Fruit fly (Drosophila melanogaster) whole organism, embryonic: Measurements from ENCODE around the gene CG13920.

ENCODE experiments used
- CG10366 ChIP-seq: fragments of 200-800 bp; sonication (Bioruptor generic); IDR thresholded peaks from 2 replicates; pipeline ENCODE4 v1.3.6; 2022; ENCODE audit warnings: missing biosample characterization, missing genetic modification characterization
- CG11696 ChIP-seq: fragments of 200-800 bp; sonication (Bioruptor generic); IDR thresholded peaks from 2 replicates; pipeline ENCODE4 v1.3.6; 2022; ENCODE audit warnings: missing biosample characterization, missing genetic modification characterization
- CG11723 ChIP-seq: fragments of 200-800 bp; sonication (Bioruptor generic); optimal IDR thresholded peaks from 2 replicates; lab custom pipeline; 2017; ENCODE audit warnings: missing biosample characterization, mild to moderate bottlenecking, missing genetic modification characterization
- CG12769 ChIP-seq: fragments of 200-800 bp; sonication (Bioruptor generic); optimal IDR thresholded peaks from 2 replicates; lab custom pipeline; 2019; ENCODE audit warnings: missing biosample characterization, mild to moderate bottlenecking, missing genetic modification characterization, moderate library complexity
- CG13424 ChIP-seq: fragments of 200-800 bp; sonication (Bioruptor generic); optimal IDR thresholded peaks from 2 replicates; lab custom pipeline; 2019; ENCODE audit warnings: missing biosample characterization, mild to moderate bottlenecking, missing genetic modification characterization, moderate library complexity
- CG15073 ChIP-seq: fragments of 200-800 bp; sonication (Bioruptor generic); optimal IDR thresholded peaks from 2 replicates; lab custom pipeline; 2016; ENCODE audit warnings: missing biosample characterization, missing genetic modification characterization
- CG17186 ChIP-seq: fragments of 200-800 bp; sonication (Bioruptor generic); optimal IDR thresholded peaks from 3 replicates; lab custom pipeline; 2017; ENCODE audit warnings: missing biosample characterization, missing genetic modification reagents, missing genetic modification characterization
- CG17568 ChIP-seq: fragments of 200-800 bp; sonication (Bioruptor generic); optimal IDR thresholded peaks from 2 replicates; lab custom pipeline; 2018; ENCODE audit warnings: missing biosample characterization, mild to moderate bottlenecking, missing genetic modification characterization, moderate library complexity
- CG3065 ChIP-seq: fragments of 200-800 bp; sonication (Bioruptor generic); optimal IDR thresholded peaks from 2 replicates; lab custom pipeline; 2016; ENCODE audit warnings: missing biosample characterization, missing genetic modification characterization
- CG31365 ChIP-seq: fragments of 200-800 bp; sonication (Bioruptor generic); optimal IDR thresholded peaks from 2 replicates; lab custom pipeline; 2018; ENCODE audit warnings: missing biosample characterization, mild to moderate bottlenecking, missing genetic modification characterization
- CG34422 ChIP-seq: fragments of 200-800 bp; sonication (Bioruptor generic); IDR thresholded peaks from 3 replicates; pipeline ENCODE4 v1.3.6; 2022; ENCODE audit warnings: missing biosample characterization, missing genetic modification characterization
- CG7839 ChIP-seq: fragments of 200-800 bp; sonication (Bioruptor generic); optimal IDR thresholded peaks from 3 replicates; lab custom pipeline; 2018; ENCODE audit warnings: missing biosample characterization, mild to moderate bottlenecking, missing genetic modification characterization, moderate library complexity
- CG9932 ChIP-seq: fragments of 200-800 bp; sonication (Bioruptor generic); IDR thresholded peaks from 2 replicates; pipeline ENCODE4 v1.3.6; 2022; ENCODE audit warnings: missing biosample characterization, missing genetic modification characterization
- D ChIP-seq, 2 experiments: fragments of 200-800 bp in 1 of 2; fragments of >200 bp in 1 of 2; sonication (Bioruptor generic) in 1 of 2; optimal IDR thresholded peaks; 2 replicates in 1 of 2; 3 replicates in 1 of 2; lab custom pipeline; 2017; ENCODE audit warnings: mild to moderate bottlenecking in 1 of 2, missing biosample characterization in 1 of 2, missing genetic modification characterization in 1 of 2, missing genetic modification reagents in 1 of 2
- Dref ChIP-seq: fragments of 200-800 bp; sonication (Bioruptor generic); IDR thresholded peaks from 2 replicates; pipeline ENCODE4 v1.3.6; 2022; ENCODE audit warnings: missing biosample characterization, missing genetic modification characterization
- Elba2 ChIP-seq: fragments of 200-800 bp; sonication (Bioruptor generic); optimal IDR thresholded peaks from 3 replicates; lab custom pipeline; 2016; ENCODE audit warnings: missing biosample characterization, missing genetic modification characterization
- Ets97D ChIP-seq: fragments of 200-800 bp; sonication (Bioruptor generic); optimal IDR thresholded peaks from 3 replicates; lab custom pipeline; 2016; ENCODE audit warnings: missing biosample characterization, missing genetic modification characterization
- Gsc ChIP-seq: fragments of 200-800 bp; sonication (Bioruptor generic); IDR thresholded peaks from 2 replicates; pipeline ENCODE4 v1.3.6; 2022; ENCODE audit warnings: missing biosample characterization, missing genetic modification characterization
- HHEX ChIP-seq: fragments of 200-800 bp; sonication (Bioruptor generic); optimal IDR thresholded peaks from 3 replicates; lab custom pipeline; 2017; ENCODE audit warnings: missing biosample characterization, mild to moderate bottlenecking, missing genetic modification characterization, missing genetic modification reagents
- Lim3 ChIP-seq: fragments of 200-800 bp; sonication (Bioruptor generic); IDR thresholded peaks from 2 replicates; pipeline ENCODE4 v1.3.6; 2022; ENCODE audit warnings: missing biosample characterization, missing genetic modification characterization
- Mes4 ChIP-seq: fragments of 200-800 bp; sonication (Bioruptor generic); optimal IDR thresholded peaks from 2 replicates; lab custom pipeline; 2016; ENCODE audit warnings: missing biosample characterization, missing genetic modification characterization
- NC2α ChIP-seq: fragments of 200-800 bp; sonication (Bioruptor generic); optimal IDR thresholded peaks from 2 replicates; lab custom pipeline; 2016; ENCODE audit warnings: missing biosample characterization, missing genetic modification characterization
- Neu2 ChIP-seq: fragments of 200-800 bp; sonication (Bioruptor generic); optimal IDR thresholded peaks from 3 replicates; lab custom pipeline; 2016; ENCODE audit warnings: missing biosample characterization, missing genetic modification characterization, borderline replicate concordance
- Rx ChIP-seq: fragments of 200-800 bp; sonication (Bioruptor generic); IDR thresholded peaks from 2 replicates; pipeline ENCODE4 v1.3.6; 2022; ENCODE audit warnings: missing biosample characterization, missing genetic modification characterization
- Stat92E ChIP-seq, 3 experiments: fragments of >200 bp in 2 of 3; fragments of 200-800 bp in 1 of 3; sonication (Bioruptor generic) in 1 of 3; optimal IDR thresholded peaks; 2 replicates each; lab custom pipeline; 2017 to 2019; ENCODE audit warnings: missing biosample characterization in 3 of 3, missing genetic modification characterization in 3 of 3, mild to moderate bottlenecking in 1 of 3, moderate library complexity in 1 of 3
- abd-A ChIP-seq: fragments of 200-800 bp; sonication (Bioruptor generic); optimal IDR thresholded peaks from 3 replicates; lab custom pipeline; 2019; ENCODE audit warnings: missing biosample characterization, mild to moderate bottlenecking, missing genetic modification characterization, moderate library complexity
- bcd ChIP-seq: fragments of 200-800 bp; sonication (Bioruptor generic); optimal IDR thresholded peaks from 2 replicates; lab custom pipeline; 2017; ENCODE audit warnings: missing biosample characterization, mild to moderate bottlenecking, missing genetic modification characterization
- bsh ChIP-seq, 2 experiments: fragments of 200-800 bp; sonication (Bioruptor generic); optimal IDR thresholded peaks; 2 replicates each; lab custom pipeline; 2017 to 2018; ENCODE audit warnings: mild to moderate bottlenecking in 2 of 2, missing biosample characterization in 2 of 2, missing genetic modification characterization in 2 of 2, moderate library complexity in 1 of 2
- caup ChIP-seq: fragments of 200-800 bp; sonication (Bioruptor generic); optimal IDR thresholded peaks from 3 replicates; lab custom pipeline; 2017; ENCODE audit warnings: missing biosample characterization, mild to moderate bottlenecking, missing genetic modification characterization, moderate library complexity; ENCODE audit not compliant: severe bottlenecking
- chinmo ChIP-seq: fragments of 200-800 bp; sonication (Bioruptor generic); IDR thresholded peaks from 4 replicates; pipeline ENCODE4 v1.3.6; 2022; ENCODE audit warnings: missing biosample characterization, missing genetic modification characterization; ENCODE audit not compliant: partially characterized antibody
- cwo ChIP-seq: fragments of 200-800 bp; sonication (Bioruptor generic); optimal IDR thresholded peaks from 3 replicates; lab custom pipeline; 2017; ENCODE audit warnings: missing biosample characterization, missing genetic modification characterization, mild to moderate bottlenecking, moderate library complexity, missing genetic modification reagents
- en ChIP-seq: fragments of 200-800 bp; sonication (Bioruptor generic); optimal IDR thresholded peaks from 2 replicates; lab custom pipeline; 2016; ENCODE audit warnings: missing biosample characterization, missing genetic modification characterization
- grn ChIP-seq: fragments of 200-800 bp; sonication (Bioruptor generic); optimal IDR thresholded peaks from 3 replicates; lab custom pipeline; 2017; ENCODE audit warnings: missing biosample characterization, missing genetic modification characterization
- hkb ChIP-seq, 2 experiments: fragments of 200-800 bp in 1 of 2; fragments of >200 bp in 1 of 2; sonication (Bioruptor generic) in 1 of 2; IDR thresholded peaks in 1 of 2; optimal IDR thresholded peaks in 1 of 2; 2 replicates each; pipeline versions ENCODE4 v1.3.6 to Lab custom; 2017 to 2022; ENCODE audit warnings: missing biosample characterization in 1 of 2, missing genetic modification characterization in 1 of 2
- kni ChIP-seq: fragments of 200-800 bp; sonication (Bioruptor generic); optimal IDR thresholded peaks from 3 replicates; lab custom pipeline; 2017; ENCODE audit warnings: mild to moderate bottlenecking, missing biosample characterization, missing genetic modification reagents, missing genetic modification characterization
- lola ChIP-seq, 3 experiments: fragments of >200 bp in 2 of 3; fragments of 200-800 bp in 1 of 3; sonication (Bioruptor generic) in 1 of 3; optimal IDR thresholded peaks; 2 replicates each; lab custom pipeline; 2017 to 2019; ENCODE audit warnings: missing biosample characterization in 3 of 3, missing genetic modification characterization in 3 of 3, mild to moderate bottlenecking in 1 of 3, moderate library complexity in 1 of 3
- nmo ChIP-seq: fragments of 200-800 bp; sonication (Bioruptor generic); optimal IDR thresholded peaks from 2 replicates; lab custom pipeline; 2018; ENCODE audit warnings: missing biosample characterization, mild to moderate bottlenecking, missing genetic modification characterization, moderate library complexity
- pan ChIP-seq, 4 experiments: fragments of >200 bp in 3 of 4; fragments of 200-800 bp in 1 of 4; sonication (Bioruptor generic) in 1 of 4; optimal IDR thresholded peaks in 3 of 4; IDR thresholded peaks in 1 of 4; 2 replicates each; pipeline versions ENCODE4 v1.3.6 to Lab custom; 2017 to 2022; ENCODE audit warnings: missing biosample characterization in 2 of 4, missing genetic modification characterization in 2 of 4, mixed read lengths in 1 of 4
- sd ChIP-seq: fragments of 200-800 bp; sonication (Bioruptor generic); optimal IDR thresholded peaks from 3 replicates; lab custom pipeline; 2018; ENCODE audit warnings: missing biosample characterization, mild to moderate bottlenecking, missing genetic modification characterization, moderate library complexity
- sisA ChIP-seq: fragments of 200-800 bp; sonication (Bioruptor generic); IDR thresholded peaks from 2 replicates; pipeline ENCODE4 v1.3.6; 2022; ENCODE audit warnings: missing biosample characterization, missing genetic modification characterization
- slbo ChIP-seq: fragments of 200-800 bp; sonication (Bioruptor generic); IDR thresholded peaks from 2 replicates; pipeline ENCODE4 v1.3.6; 2022; ENCODE audit warnings: missing biosample characterization, missing genetic modification characterization
- sob ChIP-seq: fragments of 200-800 bp; sonication (Bioruptor generic); IDR thresholded peaks from 2 replicates; pipeline ENCODE4 v1.3.6; 2022; ENCODE audit warnings: missing biosample characterization, missing genetic modification characterization
- trh ChIP-seq: fragments of 200-800 bp; sonication (Bioruptor generic); optimal IDR thresholded peaks from 2 replicates; lab custom pipeline; 2016; ENCODE audit warnings: missing biosample characterization, missing genetic modification characterization
- tup ChIP-seq: fragments of 200-800 bp; sonication (Bioruptor generic); optimal IDR thresholded peaks from 2 replicates; lab custom pipeline; 2016; ENCODE audit warnings: missing biosample characterization, mild to moderate bottlenecking, missing genetic modification characterization, moderate library complexity
- wdn ChIP-seq: fragments of 200-800 bp; sonication (Bioruptor generic); IDR thresholded peaks from 2 replicates; pipeline ENCODE4 v1.3.6; 2022; ENCODE audit warnings: missing biosample characterization, missing genetic modification characterization

Gene CG13920

DNA sequence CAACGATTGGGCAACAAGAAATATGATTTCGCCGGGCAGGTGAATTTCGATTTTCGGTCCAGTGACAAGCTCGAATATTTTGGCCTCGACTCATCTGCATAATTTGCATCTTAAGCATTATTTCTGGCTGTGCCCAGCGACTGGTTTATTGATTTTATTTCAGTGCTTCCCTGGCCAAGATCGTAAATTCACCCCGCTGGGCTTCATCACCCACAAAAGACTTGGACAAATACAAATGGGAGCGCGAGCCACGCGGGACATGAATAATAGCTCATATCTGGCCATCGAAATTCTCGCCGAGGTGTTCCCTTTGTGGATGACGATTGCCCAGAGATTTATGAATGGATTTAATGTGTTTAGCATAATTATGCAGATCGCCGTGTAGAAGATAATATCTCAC is 26.5 kb downstream of the CG13920 start (continued):
- no peak for TF ChIP-seq nmo (GFP tag; lab: Kevin White, UChicago)
- TF ChIP-seq en = no peak
- TF ChIP-seq CG11723 = no peak
- no peak for TF ChIP-seq CG31365 (tag; lab: Kevin White, UChicago)
- no peak for TF ChIP-seq tup
- TF ChIP-seq, all 482 proteins: peak for 7

DNA sequence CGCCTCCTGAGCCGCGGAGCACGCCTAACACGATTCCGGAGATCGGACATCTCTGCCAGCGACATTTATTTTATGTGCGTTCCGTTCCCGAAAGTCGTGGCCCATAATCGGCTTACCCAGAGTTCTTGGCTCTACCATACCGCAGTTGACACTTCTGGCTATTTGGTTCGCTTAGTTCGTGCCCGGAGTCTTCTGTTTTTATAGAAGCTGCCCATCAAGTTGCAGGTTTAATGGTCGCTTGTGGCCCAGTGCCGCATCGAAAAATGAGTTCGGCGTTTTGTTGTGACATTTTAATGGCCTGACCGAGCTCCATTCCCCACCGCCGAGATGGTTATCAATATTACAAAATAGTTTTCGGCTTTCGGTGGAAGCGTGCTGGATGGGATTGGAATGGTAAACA is 27.5 kb downstream of the CG13920 start:
- TF ChIP-seq pan (optimal IDR thresholded peaks at IDR 0.05; lab: Kevin White, UChicago) = no peak
- TF ChIP-seq pan (GFP tag; optimal IDR thresholded peaks at IDR 0.05 in 1 of 2, IDR thresholded peaks at IDR 0.05 in 1 of 2) = no peak
- TF ChIP-seq wdn = no peak
- TF ChIP-seq Neu2 (GFP tag; lab: Kevin White, UChicago) = no peak
- no peak for TF ChIP-seq CG34422
- no peak for TF ChIP-seq lola (GFP tag; optimal IDR thresholded peaks at IDR 0.05; lab: Kevin White, UChicago)
- TF ChIP-seq Mes4 (GFP tag; lab: Kevin White, UChicago) = no peak
- TF ChIP-seq CG15073 (GFP tag; lab: Kevin White, UChicago) = no peak
- TF ChIP-seq HHEX (GFP tag; lab: Kevin White, UChicago) = no peak
- TF ChIP-seq CG12769 (tag; lab: Kevin White, UChicago) = peak; percentile 10
- TF ChIP-seq CG3065 = no peak
- peak; percentile 50 for TF ChIP-seq sd
- TF ChIP-seq abd-A = peak; percentile 79
- TF ChIP-seq bcd (GFP tag; lab: Kevin White, UChicago) = no peak
- peak; percentile 46 for TF ChIP-seq grn (GFP tag; lab: Kevin White, UChicago)
- TF ChIP-seq kni = peak; percentile 67
- TF ChIP-seq NC2α (GFP tag; lab: Kevin White, UChicago) = no peak
- no peak for TF ChIP-seq CG10366
- TF ChIP-seq Stat92E (GFP tag; optimal IDR thresholded peaks at IDR 0.05; lab: Kevin White, UChicago) = peak in 1 of 3 experiments; percentile 36

DNA sequence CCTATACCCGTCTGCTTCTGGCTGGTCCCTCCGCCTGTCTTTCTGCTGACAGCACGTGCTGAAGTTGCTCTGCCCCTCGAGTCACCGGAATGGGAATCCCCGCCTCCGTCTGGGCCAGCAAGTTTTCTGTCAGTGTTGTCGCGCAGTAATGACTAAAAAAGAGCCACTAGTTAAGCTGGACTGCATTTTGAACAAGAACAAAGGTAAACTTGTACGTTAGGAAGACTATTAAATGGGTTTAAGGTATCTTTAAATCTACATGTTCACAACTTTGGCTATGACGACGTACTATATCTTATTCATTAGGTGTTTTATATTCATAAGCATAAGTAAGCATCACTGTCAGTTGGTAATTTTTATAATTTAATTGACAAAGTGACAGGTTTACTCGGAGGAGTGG is 30.6 kb downstream of the CG13920 start:
- TF ChIP-seq CG17568 (GFP tag; lab: Kevin White, UChicago) = no peak
- no peak for TF ChIP-seq caup
- TF ChIP-seq CG11696 (GFP tag; lab: Robert Waterston, UW) = no peak
- TF ChIP-seq trh = no peak
- TF ChIP-seq cwo (GFP tag; lab: Kevin White, UChicago) = peak; percentile 32
- no peak for TF ChIP-seq CG7839 (tag; lab: Kevin White, UChicago)
- TF ChIP-seq bsh (GFP tag; optimal IDR thresholded peaks at IDR 0.05; lab: Kevin White, UChicago) = peak in 1 of 2 experiments; percentile 14
- no peak for TF ChIP-seq D (optimal IDR thresholded peaks at IDR 0.05; lab: Kevin White, UChicago)
- no peak for TF ChIP-seq D (GFP tag; optimal IDR thresholded peaks at IDR 0.05; lab: Kevin White, UChicago)
- no peak for TF ChIP-seq chinmo
- no peak for TF ChIP-seq Elba2 (GFP tag; lab: Kevin White, UChicago)

DNA sequence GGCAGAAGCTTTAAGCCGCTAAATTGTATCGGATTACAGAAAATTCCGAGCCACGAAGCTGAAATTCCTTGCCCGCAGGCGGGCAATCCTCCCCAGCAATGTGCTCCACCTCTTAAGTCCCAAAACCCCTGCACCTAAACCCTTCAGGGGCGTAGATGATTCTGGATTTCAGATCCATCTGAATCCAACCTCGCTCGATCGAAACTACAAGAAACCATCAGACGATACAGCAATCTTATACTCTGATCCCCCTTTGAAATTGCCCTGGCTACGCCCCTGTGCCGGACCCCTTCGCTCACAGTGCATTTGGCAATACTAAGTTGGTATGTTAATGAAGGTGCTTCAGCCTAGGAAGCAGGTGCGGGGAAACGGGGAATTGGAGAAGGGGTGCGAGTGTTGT is 34.3 kb downstream of the CG13920 start:
- peak; percentile 36; the same call in 1 of the 2 replicates for TF ChIP-seq slbo (GFP tag; lab: Robert Waterston, UW)
- no peak for TF ChIP-seq hkb (optimal IDR thresholded peaks at IDR 0.05; lab: Kevin White, UChicago)
- 0 out of 2 replicates have a peak, but pooled peaks have one; percentile 22 for TF ChIP-seq hkb (GFP tag; IDR thresholded peaks at IDR 0.05; lab: Robert Waterston, UW)
- TF ChIP-seq Lim3 = no peak
- TF ChIP-seq Gsc (GFP tag; lab: Robert Waterston, UW) = peak; percentile 9; the same call in 1 of the 2 replicates
- no peak for TF ChIP-seq Ets97D (GFP tag; lab: Kevin White, UChicago)
- TF ChIP-seq sob (GFP tag; lab: Robert Waterston, UW) = peak; percentile 24; the same call in 1 of the 2 replicates
- TF ChIP-seq pan (optimal IDR thresholded peaks at IDR 0.05; lab: Kevin White, UChicago) = no peak
- peak in 1 of 2 experiments; percentile 27 for TF ChIP-seq pan (GFP tag; optimal IDR thresholded peaks at IDR 0.05 in 1 of 2, IDR thresholded peaks at IDR 0.05 in 1 of 2)
- no peak for TF ChIP-seq CG17186 (GFP tag; lab: Kevin White, UChicago)
- no peak for TF ChIP-seq Rx (GFP tag; lab: Robert Waterston, UW)
- TF ChIP-seq Dref (GFP tag; lab: Robert Waterston, UW) = no peak
- no peak for TF ChIP-seq CG15073 (GFP tag; lab: Kevin White, UChicago)
- peak; percentile 46 for TF ChIP-seq sisA (GFP tag; lab: Robert Waterston, UW)
- 0 out of 2 replicates have a peak, but pooled peaks have one; percentile 27 for TF ChIP-seq CG9932
- TF ChIP-seq CG13424 = no peak
